Worm (Caenorhabditis elegans): ENCODE results near the gene glb-21.

DNA sequence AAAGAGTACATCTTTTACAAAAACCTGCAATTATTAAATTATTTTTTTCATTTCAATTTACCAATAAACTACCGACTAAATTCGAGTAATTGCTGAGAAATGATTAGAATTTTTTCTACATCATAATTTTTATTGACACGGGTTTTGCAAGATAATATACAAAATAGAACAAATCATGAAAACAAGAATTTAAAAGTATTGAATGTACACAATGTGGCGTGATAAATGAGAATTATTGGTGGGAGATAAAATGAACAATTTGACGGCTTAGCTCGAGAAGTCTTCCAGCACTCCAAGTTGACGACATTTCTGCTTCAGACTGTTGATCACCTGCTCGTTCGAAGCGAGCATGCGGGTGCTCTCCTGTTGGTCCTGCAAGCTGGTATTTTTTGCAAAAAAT is 16.4 kb downstream of the glb-21 start, which contains the start of gene R102.4:
- TF ChIP-seq nhr-237 (tag; optimal IDR thresholded peaks at IDR 0.05) (no peak), nhr-28 (tag; optimal IDR thresholded peaks at IDR 0.05) (no peak), zag-1 (tag; optimal IDR thresholded peaks at IDR 0.05) (no peak), ceh-82 (tag; optimal IDR thresholded peaks at IDR 0.05) (no peak), jun-1 (tag; optimal IDR thresholded peaks at IDR 0.05) (no peak), nhr-25 (tag; optimal IDR thresholded peaks at IDR 0.05) (no peak), egl-27 (tag; optimal IDR thresholded peaks at IDR 0.05) (no peak), pha-4 (tag; optimal IDR thresholded peaks at IDR 0.05) (no peak), snpc-4 (tag; optimal IDR thresholded peaks at IDR 0.05) (no peak), ZK546.5 (tag; optimal IDR thresholded peaks at IDR 0.05) (no peak), unc-39 (tag; optimal IDR thresholded peaks at IDR 0.05) (no peak), elt-2 (tag; optimal IDR thresholded peaks at IDR 0.05) (no peak)
